Worm (Caenorhabditis elegans) whole organism, early embryonic: ENCODE data around the gene W03F9.2.
A peak's percentile ranks its signal among the peaks of the same experiment; 100 is the strongest.

ENCODE experiments used
- B0310.2 ChIP-seq: sonication (generic microtip); optimal IDR thresholded peaks from 2 replicates; lab custom pipeline; 2016; ENCODE audit warnings: mild to moderate bottlenecking, missing genetic modification characterization, missing compliant biosample characterization
- F13C5.2 ChIP-seq: sonication (generic microtip); optimal IDR thresholded peaks from 2 replicates; lab custom pipeline; 2017; ENCODE audit warnings: mild to moderate bottlenecking, missing genetic modification characterization, inconsistent platforms, missing compliant biosample characterization
- aly-1 ChIP-seq: sonication (generic microtip); optimal IDR thresholded peaks from 2 replicates; lab custom pipeline; 2016; ENCODE audit warnings: missing genetic modification characterization, missing compliant biosample characterization
- ama-1 ChIP-seq: fragments of 150-350 bp; optimal IDR thresholded peaks from 2 replicates; lab custom pipeline; 2014
- ceh-13 ChIP-seq: fragments of 200-800 bp; sonication (Bioruptor generic); optimal IDR thresholded peaks from 2 replicates; lab custom pipeline; 2018; ENCODE audit warnings: mild to moderate bottlenecking, missing genetic modification characterization, missing compliant biosample characterization
- ceh-36 ChIP-seq: sonication (generic microtip); optimal IDR thresholded peaks from 2 replicates; lab custom pipeline; 2016; ENCODE audit warnings: missing genetic modification characterization, inconsistent platforms, missing compliant biosample characterization
- ets-7 ChIP-seq: sonication (generic microtip); optimal IDR thresholded peaks from 2 replicates; lab custom pipeline; 2016; ENCODE audit warnings: missing genotype, missing genetic modification characterization, missing compliant biosample characterization
- flt-1 ChIP-seq: fragments of 200-800 bp; sonication (Bioruptor generic); IDR thresholded peaks from 2 replicates; pipeline ENCODE4 v1.3.6; 2022; ENCODE audit warnings: missing genetic modification characterization, missing compliant biosample characterization
- hmbx-1 ChIP-seq: sonication (generic microtip); optimal IDR thresholded peaks from 2 replicates; lab custom pipeline; 2016; ENCODE audit warnings: mild to moderate bottlenecking, missing genetic modification characterization, missing compliant biosample characterization
- hmg-4 ChIP-seq: fragments of 200-800 bp; sonication (Bioruptor generic); optimal IDR thresholded peaks from 2 replicates; lab custom pipeline; 2018; ENCODE audit warnings: mild to moderate bottlenecking, missing genetic modification characterization, missing compliant biosample characterization
- hnd-1 ChIP-seq: sonication (generic microtip); optimal IDR thresholded peaks from 2 replicates; lab custom pipeline; 2016; ENCODE audit warnings: missing genetic modification characterization, missing compliant biosample characterization
- pes-1 ChIP-seq: fragments of 200-800 bp; sonication (Bioruptor generic); IDR thresholded peaks from 2 replicates; pipeline ENCODE4 v1.3.6; 2022; ENCODE audit warnings: missing genetic modification reagents, missing genetic modification characterization, missing compliant biosample characterization
- scrt-1 ChIP-seq: fragments of 200-800 bp; sonication (Bioruptor generic); IDR thresholded peaks from 2 replicates; pipeline ENCODE4 v1.3.6; 2022; ENCODE audit warnings: missing genetic modification characterization, missing compliant biosample characterization
- sea-1 ChIP-seq: fragments of 200-800 bp; sonication (Bioruptor generic); conservative IDR thresholded peaks from 2 replicates; pipeline ENCODE4 v1.3.6; 2022; ENCODE audit warnings: missing genetic modification characterization, missing compliant biosample characterization
- tbx-11 ChIP-seq: fragments of 200-800 bp; sonication (Bioruptor generic); IDR thresholded peaks from 2 replicates; pipeline ENCODE4 v1.3.6; 2022; ENCODE audit warnings: missing genetic modification characterization, missing compliant biosample characterization
- tbx-37 ChIP-seq: fragments of 200-800 bp; sonication (Bioruptor generic); conservative IDR thresholded peaks from 2 replicates; pipeline ENCODE4 v1.3.6; 2022; ENCODE audit warnings: missing genetic modification reagents, missing genetic modification characterization, missing compliant biosample characterization
- tra-4 ChIP-seq: sonication (generic microtip); optimal IDR thresholded peaks from 2 replicates; lab custom pipeline; 2017; ENCODE audit warnings: missing genetic modification characterization, missing compliant biosample characterization

W03F9.2 gene

ce11 chrV:123915-124314, 3.9 kb downstream of the W03F9.2 start:
- TF ChIP-seq hnd-1 (tag; lab: Kevin White, UChicago) (no peak), aly-1 (tag; lab: Kevin White, UChicago) (no peak), ceh-13 (GFP tag; lab: Kevin White, UChicago) (no peak), ets-7 (tag; lab: Kevin White, UChicago) (no peak), scrt-1 (GFP tag; lab: Robert Waterston, UW) (no peak), pes-1 (GFP tag; lab: Robert Waterston, UW) (no peak), F13C5.2 (tag; lab: Kevin White, UChicago) (no peak), hmg-4 (GFP tag; lab: Kevin White, UChicago) (no peak), tbx-37 (GFP tag; lab: Robert Waterston, UW) (no peak), sea-1 (no peak), tbx-11 (GFP tag; lab: Robert Waterston, UW) (no peak), ceh-36 (tag; lab: Kevin White, UChicago) (no peak), hmbx-1 (tag; lab: Kevin White, UChicago) (no peak), B0310.2 (tag; lab: Kevin White, UChicago) (no peak), ama-1 (no peak), flt-1 (GFP tag; lab: Robert Waterston, UW) (no peak)

ce11 chrV:123513-123912, 4.3 kb downstream of the W03F9.2 start:
- no peak for TF ChIP-seq ceh-13 (GFP tag; lab: Kevin White, UChicago)
- no peak for TF ChIP-seq tbx-37 (GFP tag; lab: Robert Waterston, UW)
- TF ChIP-seq hmg-4 (GFP tag; lab: Kevin White, UChicago), result no peak
- no peak for TF ChIP-seq ets-7 (tag; lab: Kevin White, UChicago)
- no peak for TF ChIP-seq pes-1 (GFP tag; lab: Robert Waterston, UW)
- TF ChIP-seq hmbx-1 (tag; lab: Kevin White, UChicago), result no peak
- TF ChIP-seq ama-1, result no peak
- no peak for TF ChIP-seq scrt-1 (GFP tag; lab: Robert Waterston, UW)
- no peak for TF ChIP-seq aly-1 (tag; lab: Kevin White, UChicago)
- TF ChIP-seq B0310.2 (tag; lab: Kevin White, UChicago), result no peak
- no peak for TF ChIP-seq flt-1 (GFP tag; lab: Robert Waterston, UW)
- no peak for TF ChIP-seq sea-1
- TF ChIP-seq ceh-36 (tag; lab: Kevin White, UChicago), result no peak
- no peak for TF ChIP-seq tra-4 (tag; lab: Kevin White, UChicago)
- TF ChIP-seq tbx-11 (GFP tag; lab: Robert Waterston, UW), result no peak
- TF ChIP-seq hnd-1 (tag; lab: Kevin White, UChicago), result no peak
- no peak for TF ChIP-seq F13C5.2 (tag; lab: Kevin White, UChicago)

- TF ChIP-seq aly-1 (tag; lab: Kevin White, UChicago), result no peak
- TF ChIP-seq ceh-36 (tag; lab: Kevin White, UChicago), result no peak
- no peak for TF ChIP-seq pes-1 (GFP tag; lab: Robert Waterston, UW)
- TF ChIP-seq tra-4 (tag; lab: Kevin White, UChicago), result no peak
- TF ChIP-seq scrt-1 (GFP tag; lab: Robert Waterston, UW), result no peak
- TF ChIP-seq sea-1, result no peak
- TF ChIP-seq ets-7 (tag; lab: Kevin White, UChicago), result no peak
- no peak for TF ChIP-seq tbx-37 (GFP tag; lab: Robert Waterston, UW)
- no peak for TF ChIP-seq hmbx-1 (tag; lab: Kevin White, UChicago)
- no peak for TF ChIP-seq ceh-13 (GFP tag; lab: Kevin White, UChicago)
These were observed 5.1 kb downstream of the W03F9.2 start, which contains the start of gene cgp-1 for ce11 chrV:122750-123149. Gene cgp-1, minus strand, starts transcription at chrV:122789.

- TF ChIP-seq hmbx-1 (tag; lab: Kevin White, UChicago), result no peak
- TF ChIP-seq ceh-36 (tag; lab: Kevin White, UChicago), result no peak
- no peak for TF ChIP-seq sea-1
- no peak for TF ChIP-seq ets-7 (tag; lab: Kevin White, UChicago)
- no peak for TF ChIP-seq ceh-13 (GFP tag; lab: Kevin White, UChicago)
- no peak for TF ChIP-seq tra-4 (tag; lab: Kevin White, UChicago)
- TF ChIP-seq ama-1, result no peak
- no peak for TF ChIP-seq hnd-1 (tag; lab: Kevin White, UChicago)
- TF ChIP-seq hmg-4 (GFP tag; lab: Kevin White, UChicago), result no peak
- TF ChIP-seq pes-1 (GFP tag; lab: Robert Waterston, UW), result no peak
- TF ChIP-seq aly-1 (tag; lab: Kevin White, UChicago), result no peak
- TF ChIP-seq F13C5.2 (tag; lab: Kevin White, UChicago), result no peak
These were observed 5.6 kb downstream of the W03F9.2 start for ce11 chrV:122249-122648.

- TF ChIP-seq scrt-1 (GFP tag; lab: Robert Waterston, UW) (no peak), pes-1 (GFP tag; lab: Robert Waterston, UW) (no peak), tra-4 (tag; lab: Kevin White, UChicago) (no peak), hmbx-1 (tag; lab: Kevin White, UChicago) (no peak), F13C5.2 (tag; lab: Kevin White, UChicago) (no peak), ama-1 (no peak), tbx-37 (GFP tag; lab: Robert Waterston, UW) (no peak), aly-1 (tag; lab: Kevin White, UChicago) (no peak), hmg-4 (GFP tag; lab: Kevin White, UChicago) (no peak)
These were observed 10.5 kb downstream of the W03F9.2 start for ce11 chrV:117312-117711.

- TF ChIP-seq ceh-13 (GFP tag; lab: Kevin White, UChicago) (no peak), scrt-1 (GFP tag; lab: Robert Waterston, UW) (peak; percentile 56; the same call in 1 of the 2 replicates)
These were observed 11.6 kb downstream of the W03F9.2 start for ce11 chrV:116243-116642.

- TF ChIP-seq B0310.2 (tag; lab: Kevin White, UChicago) (no peak), hmg-4 (GFP tag; lab: Kevin White, UChicago) (peak; percentile 27), scrt-1 (GFP tag; lab: Robert Waterston, UW) (peak; percentile 22; the same call in 1 of the 2 replicates), F13C5.2 (tag; lab: Kevin White, UChicago) (peak; percentile 32)
These were observed 23.4 kb downstream of the W03F9.2 start, which contains the start of gene picd-1 for ce11 chrV:104474-104873. Gene picd-1, plus strand, starts transcription at chrV:104825.
